Worm (Caenorhabditis elegans): Measurements from ENCODE around the gene ZK418.11.

ZK418.11 gene

DNA sequence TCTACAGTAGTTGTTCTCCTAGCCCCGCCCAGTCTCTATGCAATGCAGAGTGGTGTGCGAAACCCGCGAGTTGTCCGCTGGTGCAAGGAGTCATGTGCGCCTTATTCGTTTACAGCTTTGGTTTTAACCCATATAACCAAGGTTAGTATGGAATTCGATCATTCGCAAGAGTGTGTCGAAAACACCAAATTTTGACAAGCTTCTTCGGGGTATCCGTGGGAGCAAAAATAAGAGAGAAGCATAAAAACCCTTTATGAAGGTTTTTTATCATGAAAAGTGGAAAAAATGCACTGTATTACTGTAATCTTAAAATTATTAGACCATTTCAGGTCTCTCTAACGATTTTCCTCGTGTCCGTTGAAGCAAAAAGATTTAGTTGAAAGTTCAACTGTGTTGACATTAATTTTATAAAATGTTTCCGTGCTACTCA lies 42.1 kb downstream of the ZK418.11 start (continued):
- TF ChIP-seq F52B5.7 (tag; optimal IDR thresholded peaks at IDR 0.05) (no peak), ZK185.1 (tag; optimal IDR thresholded peaks at IDR 0.05; ENCODE audit: poor library complexity, severe bottlenecking) (no peak), F39B2.1 (GFP tag; IDR thresholded peaks at IDR 0.05) (0 out of 2 replicates have a peak, but pooled peaks have one; percentile 61), bed-2 (GFP tag; IDR thresholded peaks at IDR 0.05) (no peak), nhr-27 (tag; optimal IDR thresholded peaks at IDR 0.05) (no peak), nfya-1 (tag; optimal IDR thresholded peaks at IDR 0.05; ENCODE audit: borderline replicate concordance, insufficient read depth) (no peak), cebp-1 (GFP tag; IDR thresholded peaks at IDR 0.05) (no peak), cebp-1 (tag; optimal IDR thresholded peaks at IDR 0.05) (no peak), let-526 (GFP tag; IDR thresholded peaks at IDR 0.05) (no peak), D2030.7 (GFP tag; IDR thresholded peaks at IDR 0.05) (peak; percentile 92), Y56A3A.18 (GFP tag; IDR thresholded peaks at IDR 0.05) (peak; percentile 61; the same call in 1 of the 2 replicates), Y53G8AR.9 (GFP tag; conservative IDR thresholded peaks at IDR 0.05) (peak; percentile 78), F37B4.10 (GFP tag; IDR thresholded peaks at IDR 0.05) (no peak), F57C9.4 (tag; optimal IDR thresholded peaks at IDR 0.05) (no peak), madf-6 (GFP tag; IDR thresholded peaks at IDR 0.05) (peak; percentile 64), F10E7.11 (tag; optimal IDR thresholded peaks at IDR 0.05) (no peak), lsy-27 (tag; optimal IDR thresholded peaks at IDR 0.05; ENCODE audit: borderline replicate concordance, insufficient read depth) (no peak), mcd-1 (GFP tag; IDR thresholded peaks at IDR 0.05) (peak; percentile 51), attf-5 (GFP tag; optimal IDR thresholded peaks at IDR 0.05) (no peak), hmg-20 (GFP tag; IDR thresholded peaks at IDR 0.05) (0 out of 2 replicates have a peak, but pooled peaks have one; percentile 47), F49E8.2 (tag; optimal IDR thresholded peaks at IDR 0.05; ENCODE audit: insufficient read depth) (peak; percentile 87), lin-35 (GFP tag; optimal IDR thresholded peaks at IDR 0.05) (no peak), madf-10 (tag; optimal IDR thresholded peaks at IDR 0.05) (no peak), ekl-4 (GFP tag; IDR thresholded peaks at IDR 0.05) (peak; percentile 80), madf-8 (GFP tag; conservative IDR thresholded peaks at IDR 0.05) (0 out of 2 replicates have a peak, but pooled peaks have one; percentile 7), dpff-1 (tag; optimal IDR thresholded peaks at IDR 0.05) (peak; percentile 30), B0261.1 (tag; optimal IDR thresholded peaks at IDR 0.05) (no peak), F55B11.4 (tag; optimal IDR thresholded peaks at IDR 0.05; ENCODE audit: borderline replicate concordance, insufficient read depth) (no peak), F22D6.2 (tag; optimal IDR thresholded peaks at IDR 0.05) (no peak), K12H6.12 (tag; optimal IDR thresholded peaks at IDR 0.05) (no peak), unc-62 (GFP tag; optimal IDR thresholded peaks at IDR 0.05) (no peak), B0019.2 (GFP tag; conservative IDR thresholded peaks at IDR 0.05) (0 out of 2 replicates have a peak, but pooled peaks have one; percentile 24), akir-1 (GFP tag; optimal IDR thresholded peaks at IDR 0.05) (no peak), zfh-2 (GFP tag; conservative IDR thresholded peaks at IDR 0.05) (no peak), ztf-28 (GFP tag; IDR thresholded peaks at IDR 0.05) (no peak)

DNA sequence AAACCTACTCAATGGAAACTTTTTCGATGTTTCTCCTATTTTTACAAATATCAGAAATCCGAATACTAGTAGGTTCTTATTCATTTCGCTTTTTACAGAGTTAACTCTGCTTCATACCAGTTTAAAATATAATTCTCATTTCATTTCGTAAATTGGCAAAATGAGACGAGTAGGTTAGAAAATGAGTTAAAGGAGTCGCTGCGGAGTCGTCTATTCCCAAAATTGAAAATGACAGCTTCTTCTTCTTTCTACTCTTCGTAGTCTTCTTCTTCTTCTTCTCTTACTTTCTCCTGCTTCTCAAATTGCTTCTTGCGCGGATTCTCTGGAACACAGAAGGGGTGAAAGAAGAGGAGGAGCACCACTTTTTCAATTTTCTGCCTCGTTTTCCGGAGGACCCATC lies 44.7 kb downstream of the ZK418.11 start, which contains the start of gene glr-2:
TSS of gene glr-2 (minus strand) at position 211 of the 400 bp plus-strand sequence.
- TF ChIP-seq lir-1 (GFP tag; conservative IDR thresholded peaks at IDR 0.05) (no peak), nfya-1 (tag; optimal IDR thresholded peaks at IDR 0.05; ENCODE audit: borderline replicate concordance, insufficient read depth) (no peak), ets-4 (GFP tag; optimal IDR thresholded peaks at IDR 0.05) (no peak), dpl-1 (GFP tag; optimal IDR thresholded peaks at IDR 0.05) (no peak), dpff-1 (tag; optimal IDR thresholded peaks at IDR 0.05) (no peak), snpc-1.3 (tag; optimal IDR thresholded peaks at IDR 0.05; ENCODE audit: insufficient read depth) (no peak), unc-62 (GFP tag; optimal IDR thresholded peaks at IDR 0.05) (no peak), Y79H2A.3 (GFP tag; conservative IDR thresholded peaks at IDR 0.05) (no peak), ceh-79 (tag; optimal IDR thresholded peaks at IDR 0.05) (no peak), F49E8.2 (tag; optimal IDR thresholded peaks at IDR 0.05; ENCODE audit: insufficient read depth) (no peak), akir-1 (GFP tag; optimal IDR thresholded peaks at IDR 0.05) (no peak), pha-4 (tag; optimal IDR thresholded peaks at IDR 0.05) (no peak), lin-35 (GFP tag; optimal IDR thresholded peaks at IDR 0.05) (no peak), K12H6.12 (tag; optimal IDR thresholded peaks at IDR 0.05) (no peak)
